Worm (Caenorhabditis elegans) whole organism, L4 larva: ENCODE data around the gene F31F6.3.

Experiments
- R02D3.7 ChIP-seq: fragments of 150-350 bp; sonication (generic microtip); optimal IDR thresholded peaks from 3 replicates; lab custom pipeline; 2014; ENCODE audit warnings: missing biosample characterization, missing genetic modification characterization
- Y75B8A.6 ChIP-seq: fragments of 200-800 bp; sonication (Bioruptor generic); IDR thresholded peaks from 2 replicates; pipeline ENCODE4 v1.3.6; 2022; ENCODE audit warnings: missing genetic modification reagents, missing genetic modification characterization, missing compliant biosample characterization
- nhr-10 ChIP-seq: fragments of 150-350 bp; optimal IDR thresholded peaks from 2 replicates; lab custom pipeline; 2014; ENCODE audit warnings: missing biosample characterization, missing genetic modification characterization
- nhr-111 ChIP-seq: fragments of 200-800 bp; sonication (Bioruptor generic); optimal IDR thresholded peaks from 2 replicates; lab custom pipeline; 2018; ENCODE audit warnings: mild to moderate bottlenecking, missing genetic modification characterization, missing compliant biosample characterization
- nhr-77 ChIP-seq: fragments of 150-350 bp; optimal IDR thresholded peaks from 2 replicates; lab custom pipeline; 2014; ENCODE audit warnings: missing biosample characterization, missing genetic modification characterization
- pha-4 ChIP-seq, 2 experiments: fragments of 150-350 bp in 1 of 2; fragments of 200-800 bp in 1 of 2; sonication (Bioruptor generic) in 1 of 2; IDR thresholded peaks in 1 of 2; optimal IDR thresholded peaks in 1 of 2; 2 replicates each; pipeline versions ENCODE4 v1.3.6 to Lab custom; 2014 to 2022; ENCODE audit warnings: missing genetic modification characterization in 2 of 2, missing genetic modification reagents in 2 of 2, missing biosample characterization in 1 of 2, missing compliant biosample characterization in 1 of 2
- pqm-1 ChIP-seq: sonication (generic microtip); optimal IDR thresholded peaks from 2 replicates; lab custom pipeline; 2017; ENCODE audit warnings: missing biosample characterization, missing genetic modification characterization
- snpc-4 ChIP-seq: fragments of 150-350 bp; optimal IDR thresholded peaks from 2 replicates; lab custom pipeline; 2014; ENCODE audit warnings: missing biosample characterization, missing genetic modification characterization
- zip-11 ChIP-seq: fragments of 200-800 bp; sonication (Bioruptor generic); IDR thresholded peaks from 2 replicates; pipeline ENCODE4 v1.3.6; 2022; ENCODE audit warnings: missing genetic modification characterization, missing compliant biosample characterization

DNA sequence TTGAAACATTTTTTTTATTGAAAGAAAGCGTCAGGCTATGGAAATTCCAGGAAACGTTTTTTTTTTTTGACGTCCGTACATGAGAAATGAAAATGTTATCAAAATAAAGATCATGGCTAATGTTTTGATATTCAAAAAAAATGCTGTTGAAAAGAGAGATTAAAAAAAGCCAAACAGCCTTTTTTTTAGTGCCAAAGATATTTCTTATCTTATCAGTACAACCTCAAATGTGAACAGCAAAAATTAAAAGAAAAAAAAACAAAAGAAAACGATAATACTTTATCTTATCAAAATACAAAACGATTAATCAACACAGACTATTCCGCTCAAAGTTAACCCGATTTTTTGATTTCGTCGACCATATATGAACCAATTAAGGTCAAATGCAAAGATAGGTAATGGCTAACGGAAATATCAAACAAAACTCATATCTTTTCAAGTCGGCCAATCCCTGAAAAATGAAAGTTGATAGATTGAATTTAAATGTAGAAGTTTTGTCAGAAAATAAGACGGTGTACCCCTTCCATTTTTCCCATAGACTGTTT, 34.7 kb upstream of the F31F6.3 start:
- TF ChIP-seq Y75B8A.6 (GFP tag; lab: Robert Waterston, UW) (no peak), zip-11 (no peak), pha-4 (GFP tag; IDR thresholded peaks at IDR 0.05; lab: Robert Waterston, UW) (no peak), pha-4 (tag; optimal IDR thresholded peaks at IDR 0.05; lab: Kevin White, UChicago) (no peak), nhr-77 (no peak), snpc-4 (tag; lab: Kevin White, UChicago) (no peak), nhr-10 (tag; lab: Kevin White, UChicago) (no peak), nhr-111 (GFP tag; lab: Kevin White, UChicago) (no peak), pqm-1 (tag; lab: Kevin White, UChicago) (no peak), R02D3.7 (tag; lab: Kevin White, UChicago) (no peak)
